Fruit fly (Drosophila melanogaster): ENCODE data around the gene crb.

Gene crb

DNA sequence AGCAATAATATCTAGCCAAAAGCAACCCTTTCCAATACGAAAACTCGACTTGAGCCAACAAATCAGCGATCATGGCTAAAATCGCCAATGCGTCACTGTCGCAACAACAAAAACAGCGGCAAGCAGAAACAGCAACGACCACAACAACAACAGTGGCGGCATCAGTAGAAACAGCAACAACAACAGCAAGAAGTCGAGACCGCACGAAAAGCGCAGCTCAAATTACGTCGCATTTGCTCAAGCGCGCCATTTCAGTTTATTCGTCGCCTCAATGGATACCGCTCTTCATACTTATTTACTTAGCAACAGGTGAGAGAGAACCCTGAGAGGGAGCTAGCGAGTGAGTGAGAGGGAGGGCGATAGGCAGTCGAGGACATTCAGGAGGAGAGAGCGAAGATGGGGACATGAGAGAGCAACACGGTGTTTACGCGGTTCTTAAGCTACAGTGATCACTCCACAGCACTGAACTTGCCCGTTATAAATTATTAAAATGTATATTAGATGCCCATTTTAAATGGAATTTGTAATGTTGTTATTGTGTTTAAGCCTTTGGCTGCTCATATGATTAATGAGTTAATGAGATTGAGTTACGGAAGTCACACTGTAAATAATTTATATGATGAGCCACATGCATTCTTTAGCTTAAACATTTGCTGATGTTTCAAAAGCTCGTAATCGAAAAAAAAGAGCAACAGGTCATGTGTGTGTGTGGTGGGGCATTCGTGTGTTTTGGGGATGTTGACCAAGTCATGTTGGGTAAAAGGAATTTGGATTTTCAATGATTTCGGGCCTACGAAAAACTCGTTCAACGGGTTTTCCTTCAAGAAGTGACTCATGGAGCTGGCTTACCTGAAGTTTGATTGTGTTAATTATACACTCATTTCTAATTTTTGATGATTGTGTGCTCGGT, 933 bp downstream of the crb start (continued):
- TF ChIP-seq CG34224 (GFP tag; IDR thresholded peaks at IDR 0.05; ENCODE audit: partially characterized antibody) (no peak), CG14965 (GFP tag; optimal IDR thresholded peaks at IDR 0.05; ENCODE audit: borderline replicate concordance) (no peak), inv (GFP tag; IDR thresholded peaks at IDR 0.05; ENCODE audit: partially characterized antibody) (no peak), CG2712 (tag; optimal IDR thresholded peaks at IDR 0.05) (peak; percentile 85), Mrtf (GFP tag; IDR thresholded peaks at IDR 0.05) (peak; percentile 79), CG11398 (GFP tag; optimal IDR thresholded peaks at IDR 0.05) (peak; percentile 52), amos (GFP tag; IDR thresholded peaks at IDR 0.05; ENCODE audit: partially characterized antibody) (no peak), nom (GFP tag; optimal IDR thresholded peaks at IDR 0.05) (peak; percentile 91), CG31388 (GFP tag; optimal IDR thresholded peaks at IDR 0.05) (peak; percentile 22), H15 (GFP tag; IDR thresholded peaks at IDR 0.05) (peak; percentile 68; the same call in 2 of the 3 replicates), CG17328 (GFP tag; IDR thresholded peaks at IDR 0.05) (peak; percentile 87), CG1792 (GFP tag; optimal IDR thresholded peaks at IDR 0.05) (peak; percentile 60), Adf1 (GFP tag; IDR thresholded peaks at IDR 0.05) (no peak; the same call in 1 of the 2 replicates), HmgD (GFP tag; optimal IDR thresholded peaks at IDR 0.05) (no peak), CG4282 (GFP tag; optimal IDR thresholded peaks at IDR 0.05) (no peak), CG8944 (GFP tag; optimal IDR thresholded peaks at IDR 0.05) (peak; percentile 56), CG6854 (GFP tag; optimal IDR thresholded peaks at IDR 0.05) (no peak), CG14860 (GFP tag; IDR thresholded peaks at IDR 0.05; ENCODE audit: partially characterized antibody) (no peak), B-H1 (GFP tag; IDR thresholded peaks at IDR 0.05) (peak; percentile 69), p53 (GFP tag; optimal IDR thresholded peaks at IDR 0.05) (no peak), lab (GFP tag; optimal IDR thresholded peaks at IDR 0.05) (peak; percentile 84), Abd-B (GFP tag; optimal IDR thresholded peaks at IDR 0.05) (peak; percentile 75), schlank (tag; optimal IDR thresholded peaks at IDR 0.05) (peak; percentile 66), fd64A (GFP tag; optimal IDR thresholded peaks at IDR 0.05) (no peak), Elba2 (GFP tag; optimal IDR thresholded peaks at IDR 0.05) (no peak), ap (GFP tag; IDR thresholded peaks at IDR 0.05) (peak; percentile 65; the same call in 1 of the 2 replicates), Hand (GFP tag; optimal IDR thresholded peaks at IDR 0.05) (peak; percentile 34), CG12104 (GFP tag; optimal IDR thresholded peaks at IDR 0.05) (peak; percentile 63), CG17359 (tag; optimal IDR thresholded peaks at IDR 0.05) (peak; percentile 76), Hr39 (optimal IDR thresholded peaks at IDR 0.05) (no peak), h (optimal IDR thresholded peaks at IDR 0.05) (no peak), CG1602 (GFP tag; optimal IDR thresholded peaks at IDR 0.05) (peak; percentile 76), zf30C (GFP tag; optimal IDR thresholded peaks at IDR 0.05) (no peak), grau (tag; optimal IDR thresholded peaks at IDR 0.05) (peak; percentile 98), CG13624 (GFP tag; optimal IDR thresholded peaks at IDR 0.05) (peak; percentile 68), CG30020 (tag; optimal IDR thresholded peaks at IDR 0.05) (peak; percentile 27), YL-1 (GFP tag; optimal IDR thresholded peaks at IDR 0.05) (no peak), gt (GFP tag; IDR thresholded peaks at IDR 0.05) (no peak), CG8359 (GFP tag; optimal IDR thresholded peaks at IDR 0.05; ENCODE audit: borderline replicate concordance) (no peak), onecut (GFP tag; IDR thresholded peaks at IDR 0.05) (peak; percentile 73), CG13296 (GFP tag; optimal IDR thresholded peaks at IDR 0.05) (peak; percentile 66), CG10366 (GFP tag; IDR thresholded peaks at IDR 0.05) (peak; percentile 75), Blimp-1 (GFP tag; optimal IDR thresholded peaks at IDR 0.05) (peak; percentile 64), Med (GFP tag) (peak; percentile 96), gce (GFP tag; IDR thresholded peaks at IDR 0.05) (peak; percentile 62; the same call in 1 of the 3 replicates), Gsc (GFP tag; IDR thresholded peaks at IDR 0.05) (no peak), Spps (tag; optimal IDR thresholded peaks at IDR 0.05) (peak; percentile 32), CG8281 (tag; optimal IDR thresholded peaks at IDR 0.05) (peak; percentile 3)

Measured in whole organism, embryonic.